Worm (Caenorhabditis elegans): Measurements from ENCODE around the gene C09F5.1.
A peak's percentile ranks its signal among the peaks of the same experiment; 100 is the strongest.

The C09F5.1 gene

ce11 chrIII:640198-640803, 18.2 kb upstream of the C09F5.1 start, which contains the start of the genes tag-266 and tag-267 (continued):
- TF ChIP-seq fos-1 (tag; optimal IDR thresholded peaks at IDR 0.05) (peak; percentile 59), mbf-1 (tag; optimal IDR thresholded peaks at IDR 0.05) (no peak), ZK546.5 (tag; optimal IDR thresholded peaks at IDR 0.05) (no peak), dmd-4 (tag; optimal IDR thresholded peaks at IDR 0.05) (no peak), elt-3 (tag; optimal IDR thresholded peaks at IDR 0.05) (no peak)

ce11 chrIII:641759-642158, 16.8 kb upstream of the C09F5.1 start, which contains the start of gene W06E11.1:
TSS of gene W06E11.1 (plus strand) at chrIII:642059.
- TF ChIP-seq Y55F3AM.14 (GFP tag; optimal IDR thresholded peaks at IDR 0.05), result no peak
- no peak for TF ChIP-seq sem-4 (tag; optimal IDR thresholded peaks at IDR 0.05)
- no peak for TF ChIP-seq mdl-1 (tag; optimal IDR thresholded peaks at IDR 0.05)
- TF ChIP-seq elt-3 (tag; optimal IDR thresholded peaks at IDR 0.05), result no peak
- TF ChIP-seq nhr-21 (tag; optimal IDR thresholded peaks at IDR 0.05), result no peak
- TF ChIP-seq egl-27 (tag; optimal IDR thresholded peaks at IDR 0.05), result no peak
- TF ChIP-seq C34F6.9 (tag; optimal IDR thresholded peaks at IDR 0.05), result no peak
- TF ChIP-seq nhr-77 (tag; optimal IDR thresholded peaks at IDR 0.05), result no peak
- TF ChIP-seq blmp-1 (tag; optimal IDR thresholded peaks at IDR 0.05; ENCODE audit: insufficient read depth), result no peak
- no peak for TF ChIP-seq lin-39 (tag; optimal IDR thresholded peaks at IDR 0.05)
- TF ChIP-seq nhr-129 (tag; optimal IDR thresholded peaks at IDR 0.05), result no peak

ce11 chrIII:644660-645059, 13.8 kb upstream of the C09F5.1 start:
- TF ChIP-seq dmd-4 (tag; optimal IDR thresholded peaks at IDR 0.05) (no peak), nhr-23 (tag; optimal IDR thresholded peaks at IDR 0.05) (no peak), fos-1 (tag; optimal IDR thresholded peaks at IDR 0.05) (no peak)

- TF ChIP-seq nhr-129 (tag; optimal IDR thresholded peaks at IDR 0.05) (no peak), unc-39 (tag; optimal IDR thresholded peaks at IDR 0.05) (no peak), fos-1 (tag; optimal IDR thresholded peaks at IDR 0.05) (no peak), sma-9 (GFP tag; optimal IDR thresholded peaks at IDR 0.05) (no peak), sma-9 (tag; optimal IDR thresholded peaks at IDR 0.05) (no peak)
Observed at ce11 chrIII:646454-646853, 12.1 kb upstream of the C09F5.1 start, which contains the start of gene orai-1. TSS of gene orai-1 (plus strand) at chrIII:646754.

DNA sequence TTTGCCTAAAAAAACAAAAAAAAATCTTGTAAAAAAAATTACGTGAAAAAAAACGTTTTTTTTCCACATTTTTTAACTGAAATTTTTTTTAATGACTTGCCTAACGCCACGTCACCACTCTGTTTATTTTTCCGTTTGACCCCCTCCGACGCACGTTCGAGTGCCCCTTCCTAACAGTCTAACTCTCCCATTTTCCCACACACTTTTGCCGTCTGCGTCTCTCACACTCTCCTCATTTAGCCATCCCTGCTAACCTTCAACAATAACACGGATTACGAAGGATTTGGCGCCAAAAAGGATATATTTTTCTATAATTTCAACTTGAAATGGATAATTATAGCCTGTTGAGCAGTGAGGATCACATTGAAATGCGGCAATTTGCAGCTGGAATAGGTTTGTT, 11.3 kb upstream of the C09F5.1 start:
- TF ChIP-seq gmeb-1 (tag; optimal IDR thresholded peaks at IDR 0.05) (no peak), C34F6.9 (tag; optimal IDR thresholded peaks at IDR 0.05) (peak; percentile 61), lsy-2 (tag; optimal IDR thresholded peaks at IDR 0.05) (peak in 1 of 2 experiments; percentile 7), F13H6.1 (tag; optimal IDR thresholded peaks at IDR 0.05) (peak; percentile 1), elt-3 (tag; optimal IDR thresholded peaks at IDR 0.05) (no peak), nhr-237 (tag; optimal IDR thresholded peaks at IDR 0.05) (no peak), nhr-77 (tag; optimal IDR thresholded peaks at IDR 0.05) (no peak), nhr-25 (tag; optimal IDR thresholded peaks at IDR 0.05) (peak; percentile 15), unc-55 (GFP tag; optimal IDR thresholded peaks at IDR 0.05) (no peak), unc-39 (tag; optimal IDR thresholded peaks at IDR 0.05) (no peak), sma-9 (GFP tag; optimal IDR thresholded peaks at IDR 0.05) (no peak), sma-9 (tag; optimal IDR thresholded peaks at IDR 0.05) (no peak), crh-2 (tag; optimal IDR thresholded peaks at IDR 0.05) (peak; percentile 79), nhr-10 (tag; optimal IDR thresholded peaks at IDR 0.05) (no peak), fos-1 (tag; optimal IDR thresholded peaks at IDR 0.05) (peak; percentile 33)

DNA sequence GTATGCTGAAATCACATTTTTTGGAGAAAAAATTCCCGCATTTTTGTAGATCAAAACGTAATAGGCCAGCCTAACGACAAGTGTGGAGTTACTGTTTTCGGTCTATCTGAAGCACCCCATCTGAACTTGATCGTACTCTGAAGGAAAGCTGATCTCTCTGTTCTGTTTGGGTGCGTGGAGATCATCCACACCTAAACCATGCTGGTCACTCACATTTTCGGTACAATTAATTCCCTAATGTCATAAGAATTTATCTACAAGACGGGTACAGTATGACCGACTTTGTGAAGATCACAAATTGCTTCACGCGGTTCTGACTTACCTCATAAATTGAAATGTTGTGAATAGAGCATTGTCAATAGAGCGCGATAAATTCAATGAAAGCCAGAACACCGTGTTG, 8.6 kb upstream of the C09F5.1 start:
- TF ChIP-seq nhr-129 (tag; optimal IDR thresholded peaks at IDR 0.05) (no peak), ceh-82 (tag; optimal IDR thresholded peaks at IDR 0.05) (no peak), peb-1 (tag; optimal IDR thresholded peaks at IDR 0.05) (no peak), nhr-11 (tag; optimal IDR thresholded peaks at IDR 0.05) (no peak), mab-5 (tag; optimal IDR thresholded peaks at IDR 0.05) (no peak), mdl-1 (tag; optimal IDR thresholded peaks at IDR 0.05) (no peak), R02D3.7 (tag; optimal IDR thresholded peaks at IDR 0.05) (no peak), fos-1 (tag; optimal IDR thresholded peaks at IDR 0.05) (no peak), ama-1 (optimal IDR thresholded peaks at IDR 0.05) (no peak), zag-1 (tag; optimal IDR thresholded peaks at IDR 0.05) (no peak), unc-62 (GFP tag; optimal IDR thresholded peaks at IDR 0.05) (no peak), egl-27 (tag; optimal IDR thresholded peaks at IDR 0.05) (no peak), alr-1 (tag; optimal IDR thresholded peaks at IDR 0.05) (no peak), elt-1 (tag; optimal IDR thresholded peaks at IDR 0.05) (no peak)
